Worm (Caenorhabditis elegans): ENCODE data around the gene Y42G9A.1.

Y42G9A.1 gene

DNA sequence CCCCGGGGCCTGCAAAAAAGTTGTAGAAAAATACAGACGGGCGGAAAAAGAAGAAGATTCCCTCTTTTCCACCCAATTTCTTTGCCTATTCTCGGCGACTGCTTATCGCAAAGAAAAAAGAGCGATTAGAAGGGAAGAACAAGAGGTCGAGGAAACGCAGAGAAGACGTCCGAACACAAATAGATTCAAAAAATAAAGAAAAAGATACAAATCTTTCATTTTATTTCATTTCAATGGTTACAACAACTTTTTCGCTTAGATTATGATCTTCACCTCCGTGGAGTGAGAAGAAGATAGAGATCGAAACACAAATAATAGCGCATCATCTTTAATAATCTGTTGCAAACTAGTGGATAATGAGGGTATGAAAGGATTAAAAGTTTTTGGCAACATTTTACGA, 17.7 kb upstream of the Y42G9A.1 start:
- TF ChIP-seq sea-2 (GFP tag; optimal IDR thresholded peaks at IDR 0.05): no peak
- TF ChIP-seq elt-1 (tag; optimal IDR thresholded peaks at IDR 0.05): peak; percentile 98
- peak; percentile 10 for TF ChIP-seq nfya-1 (tag; optimal IDR thresholded peaks at IDR 0.05; ENCODE audit: insufficient read depth)
- TF ChIP-seq nhr-23 (tag; optimal IDR thresholded peaks at IDR 0.05): peak; percentile 74
- TF ChIP-seq ceh-28 (tag; optimal IDR thresholded peaks at IDR 0.05): no peak
- TF ChIP-seq ama-1 (optimal IDR thresholded peaks at IDR 0.05): peak; percentile 21
- peak; percentile 44 for TF ChIP-seq elt-2 (tag; optimal IDR thresholded peaks at IDR 0.05)

ce11 chrIII:6133389-6133789, 16.4 kb upstream of the Y42G9A.1 start:
- peak; percentile 27 for TF ChIP-seq nfya-1 (tag; optimal IDR thresholded peaks at IDR 0.05; ENCODE audit: insufficient read depth)
- TF ChIP-seq elt-2 (tag; optimal IDR thresholded peaks at IDR 0.05): peak; percentile 50
- peak; percentile 36 for TF ChIP-seq fkh-10 (GFP tag; optimal IDR thresholded peaks at IDR 0.05)
- peak; percentile 87 for TF ChIP-seq lsy-12 (tag; optimal IDR thresholded peaks at IDR 0.05)

DNA sequence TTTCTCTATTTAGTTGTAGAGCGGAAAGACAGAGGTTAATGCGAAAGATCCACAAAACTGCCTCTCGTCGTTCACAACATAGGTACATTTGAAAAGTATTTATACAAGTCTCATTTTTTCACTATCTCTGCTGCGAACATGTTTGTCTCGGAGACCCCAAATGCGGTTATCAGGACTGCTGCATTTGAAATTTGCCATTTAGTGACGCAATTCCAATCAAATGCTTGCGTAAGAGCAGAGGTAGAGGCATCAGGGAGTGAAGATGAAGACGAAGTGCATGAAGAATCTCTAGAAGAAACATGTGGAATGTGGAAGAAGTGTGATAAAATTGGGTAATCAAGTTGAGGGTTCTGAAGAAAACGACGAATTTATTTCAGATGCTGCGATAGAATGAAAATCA, 15.7 kb upstream of the Y42G9A.1 start:
- peak; percentile 55 for TF ChIP-seq elt-2 (tag; optimal IDR thresholded peaks at IDR 0.05)
- TF ChIP-seq ZK546.5 (tag; optimal IDR thresholded peaks at IDR 0.05): no peak
- no peak for TF ChIP-seq unc-62 (GFP tag; optimal IDR thresholded peaks at IDR 0.05)

DNA sequence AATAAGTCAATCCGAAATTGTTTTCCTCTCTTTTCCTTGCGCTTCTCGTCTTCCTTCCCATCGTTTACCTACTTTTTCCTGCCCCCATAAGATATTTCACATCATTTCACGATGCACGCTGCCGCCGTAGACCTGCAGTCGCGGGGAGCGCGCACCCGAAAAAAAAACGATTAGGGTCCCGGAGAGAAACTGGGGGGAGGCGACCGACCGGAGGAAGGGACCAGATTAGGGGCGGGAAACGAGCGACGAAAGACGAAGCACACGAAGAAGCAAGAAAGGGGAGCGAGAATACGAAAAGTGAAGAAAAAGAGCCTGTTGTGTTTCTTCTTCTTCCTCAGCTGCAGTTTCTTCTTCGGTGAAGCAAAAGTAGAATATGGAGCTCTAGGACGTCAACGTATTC, 14.6 kb upstream of the Y42G9A.1 start:
- TF ChIP-seq nfya-1 (tag; optimal IDR thresholded peaks at IDR 0.05; ENCODE audit: insufficient read depth): peak; percentile 24
- TF ChIP-seq elt-2 (tag; optimal IDR thresholded peaks at IDR 0.05): no peak
- TF ChIP-seq lin-39 (tag; optimal IDR thresholded peaks at IDR 0.05): peak; percentile 96
- TF ChIP-seq ama-1 (optimal IDR thresholded peaks at IDR 0.05): peak; percentile 12
- peak; percentile 31 for TF ChIP-seq snpc-4 (tag; optimal IDR thresholded peaks at IDR 0.05)
- peak; percentile 24 for TF ChIP-seq fkh-10 (GFP tag; optimal IDR thresholded peaks at IDR 0.05)
- no peak for TF ChIP-seq unc-62 (GFP tag; optimal IDR thresholded peaks at IDR 0.05)

- TF ChIP-seq elt-3 (tag; optimal IDR thresholded peaks at IDR 0.05) (no peak), eor-1 (tag; optimal IDR thresholded peaks at IDR 0.05) (no peak), nhr-11 (tag; optimal IDR thresholded peaks at IDR 0.05) (no peak), fkh-2 (tag; optimal IDR thresholded peaks at IDR 0.05) (no peak), nhr-77 (tag; optimal IDR thresholded peaks at IDR 0.05) (no peak), nhr-12 (tag; optimal IDR thresholded peaks at IDR 0.05) (no peak), ceh-82 (tag; optimal IDR thresholded peaks at IDR 0.05) (no peak), lin-15B (tag; optimal IDR thresholded peaks at IDR 0.05) (no peak)
Observed at ce11 chrIII:6136178-6136577, 13.6 kb upstream of the Y42G9A.1 start, which contains the start of gene mvk-1. Gene mvk-1, minus strand, starts transcription at chrIII:6136278.

- TF ChIP-seq mml-1 (tag; optimal IDR thresholded peaks at IDR 0.05): no peak
- TF ChIP-seq nhr-25 (tag; optimal IDR thresholded peaks at IDR 0.05): no peak
- peak; percentile 93 for TF ChIP-seq lin-39 (tag; optimal IDR thresholded peaks at IDR 0.05)
- TF ChIP-seq egl-27 (tag; optimal IDR thresholded peaks at IDR 0.05): no peak
- TF ChIP-seq fkh-10 (GFP tag; optimal IDR thresholded peaks at IDR 0.05): peak; percentile 92
- TF ChIP-seq ceh-28 (tag; optimal IDR thresholded peaks at IDR 0.05): peak; percentile 14
- TF ChIP-seq hmg-11 (tag; optimal IDR thresholded peaks at IDR 0.05): peak; percentile 47
- TF ChIP-seq nhr-67 (tag; optimal IDR thresholded peaks at IDR 0.05): no peak
- no peak for TF ChIP-seq elt-1 (tag; optimal IDR thresholded peaks at IDR 0.05)
- no peak for TF ChIP-seq nhr-28 (tag; optimal IDR thresholded peaks at IDR 0.05)
- peak; percentile 89 for TF ChIP-seq nfya-1 (tag; optimal IDR thresholded peaks at IDR 0.05; ENCODE audit: insufficient read depth)
- no peak for TF ChIP-seq nhr-76 (tag; optimal IDR thresholded peaks at IDR 0.05)
- TF ChIP-seq daf-12 (tag; optimal IDR thresholded peaks at IDR 0.05): no peak
- no peak for TF ChIP-seq eor-1 (tag; optimal IDR thresholded peaks at IDR 0.05)
- no peak for TF ChIP-seq pha-4 (tag; optimal IDR thresholded peaks at IDR 0.05)
- TF ChIP-seq nhr-43 (tag; optimal IDR thresholded peaks at IDR 0.05; ENCODE audit: poor library complexity, severe bottlenecking): no peak
- TF ChIP-seq lin-15B (tag; optimal IDR thresholded peaks at IDR 0.05): peak; percentile 36
- no peak for TF ChIP-seq nhr-12 (tag; optimal IDR thresholded peaks at IDR 0.05)
- TF ChIP-seq nhr-77 (tag; optimal IDR thresholded peaks at IDR 0.05): no peak
- no peak for TF ChIP-seq ztf-4 (tag; optimal IDR thresholded peaks at IDR 0.05)
- TF ChIP-seq snpc-4 (tag; optimal IDR thresholded peaks at IDR 0.05): peak; percentile 12
- TF ChIP-seq egl-5 (tag; optimal IDR thresholded peaks at IDR 0.05): peak; percentile 49
- no peak for TF ChIP-seq pqm-1 (tag; optimal IDR thresholded peaks at IDR 0.05)
- peak; percentile 26 for TF ChIP-seq unc-62 (GFP tag; optimal IDR thresholded peaks at IDR 0.05)
- peak; percentile 28 for TF ChIP-seq R02D3.7 (tag; optimal IDR thresholded peaks at IDR 0.05)
- no peak for TF ChIP-seq sea-2 (GFP tag; optimal IDR thresholded peaks at IDR 0.05)
- TF ChIP-seq tbx-2 (tag; optimal IDR thresholded peaks at IDR 0.05): peak; percentile 50
- no peak for TF ChIP-seq ceh-16 (tag; optimal IDR thresholded peaks at IDR 0.05)
- no peak for TF ChIP-seq aly-2 (tag; optimal IDR thresholded peaks at IDR 0.05)
- peak; percentile 23 for TF ChIP-seq lsy-12 (tag; optimal IDR thresholded peaks at IDR 0.05)
- TF ChIP-seq mdl-1 (tag; optimal IDR thresholded peaks at IDR 0.05): peak; percentile 47
- TF ChIP-seq unc-39 (tag; optimal IDR thresholded peaks at IDR 0.05): no peak
- peak; percentile 10 for TF ChIP-seq ama-1 (optimal IDR thresholded peaks at IDR 0.05)
- TF ChIP-seq ceh-9 (tag; optimal IDR thresholded peaks at IDR 0.05): no peak
- peak; percentile 58 for TF ChIP-seq ceh-82 (tag; optimal IDR thresholded peaks at IDR 0.05)
Observed at ce11 chrIII:6137431-6137830, 12.3 kb upstream of the Y42G9A.1 start.

All from whole organism, L3 larva.